Worm (Caenorhabditis elegans) whole organism, L2 larva: ENCODE measurements around the gene nas-18.

Source experiments
- alr-1 ChIP-seq: fragments of 150-350 bp; optimal IDR thresholded peaks from 2 replicates; lab custom pipeline; 2014; ENCODE audit warnings: missing biosample characterization, missing genetic modification characterization
- aly-2 ChIP-seq: fragments of 150-350 bp; optimal IDR thresholded peaks from 2 replicates; lab custom pipeline; 2014; ENCODE audit warnings: missing biosample characterization, missing genetic modification characterization
- mdl-1 ChIP-seq, 2 experiments: fragments of 150-350 bp in 1 of 2; sonication (generic microtip) in 1 of 2; optimal IDR thresholded peaks; 2 replicates each; lab custom pipeline; 2017; ENCODE audit warnings: missing biosample characterization in 2 of 2, missing genetic modification characterization in 2 of 2
- nhr-11 ChIP-seq: fragments of 150-350 bp; optimal IDR thresholded peaks from 2 replicates; lab custom pipeline; 2014; ENCODE audit warnings: missing biosample characterization, missing genetic modification characterization
- nhr-77 ChIP-seq: fragments of 150-350 bp; optimal IDR thresholded peaks from 2 replicates; lab custom pipeline; 2014; ENCODE audit warnings: missing biosample characterization, missing genetic modification characterization
- peb-1 ChIP-seq: fragments of 150-350 bp; optimal IDR thresholded peaks from 2 replicates; lab custom pipeline; 2014; ENCODE audit warnings: missing biosample characterization, missing genetic modification characterization
- sem-4 ChIP-seq: fragments of 150-350 bp; optimal IDR thresholded peaks from 2 replicates; lab custom pipeline; 2014; ENCODE audit warnings: missing biosample characterization, missing genetic modification reagents, missing genetic modification characterization
- skn-1 ChIP-seq: sonication (generic microtip); optimal IDR thresholded peaks from 2 replicates; lab custom pipeline; 2017; ENCODE audit warnings: missing biosample characterization, missing genetic modification characterization
- unc-62 ChIP-seq: fragments of 150-350 bp; optimal IDR thresholded peaks from 2 replicates; lab custom pipeline; 2014; ENCODE audit warnings: missing biosample characterization, missing genetic modification reagents, missing genetic modification characterization

- TF ChIP-seq aly-2 (tag; lab: Kevin White, UChicago), result no peak
- no peak for TF ChIP-seq unc-62 (GFP tag; lab: Kevin White, UChicago)
- no peak for TF ChIP-seq sem-4 (tag; lab: Kevin White, UChicago)
- no peak for TF ChIP-seq nhr-11 (tag; lab: Kevin White, UChicago)
- no peak for TF ChIP-seq peb-1 (tag; lab: Kevin White, UChicago)
- no peak for TF ChIP-seq skn-1
- TF ChIP-seq nhr-77 (tag; lab: Kevin White, UChicago), result no peak
- no peak for TF ChIP-seq alr-1 (tag; lab: Kevin White, UChicago)
- TF ChIP-seq mdl-1 (tag; optimal IDR thresholded peaks at IDR 0.05; lab: Kevin White, UChicago), result no peak
Observed at ce11 chrV:11421605-11422004, 25.4 kb downstream of the nas-18 start, which contains the start of gene des-2.
